Worm (Caenorhabditis elegans) whole organism, midembryonic: ENCODE data around the gene C54F6.17.

Experiments used
- T22C8.4 ChIP-seq: fragments of 200-800 bp; sonication (Bioruptor generic); IDR thresholded peaks from 2 replicates; pipeline ENCODE4 v1.3.6; 2022; ENCODE audit warnings: missing genetic modification characterization, missing compliant biosample characterization
- flt-1 ChIP-seq: fragments of 200-800 bp; sonication (Bioruptor generic); IDR thresholded peaks from 2 replicates; pipeline ENCODE4 v1.3.6; 2022; ENCODE audit warnings: missing genetic modification characterization, missing compliant biosample characterization
- klf-2 ChIP-seq: fragments of 200-800 bp; sonication (Bioruptor generic); conservative IDR thresholded peaks from 2 replicates; pipeline ENCODE4 v1.3.6; 2022; ENCODE audit warnings: missing genetic modification reagents, missing genetic modification characterization, missing compliant biosample characterization
- med-1 ChIP-seq: sonication (generic microtip); optimal IDR thresholded peaks from 2 replicates; lab custom pipeline; 2017; ENCODE audit warnings: missing genetic modification characterization, mild to moderate bottlenecking, missing compliant biosample characterization, antibody characterized with exemption, missing genetic modification reagents; ENCODE audit not compliant: insufficient read depth
- ref-1 ChIP-seq: fragments of 200-800 bp; sonication (Bioruptor generic); conservative IDR thresholded peaks from 2 replicates; pipeline ENCODE4 v1.3.6; 2022; ENCODE audit warnings: missing genetic modification reagents, missing genetic modification characterization, missing compliant biosample characterization
- tab-1 ChIP-seq: fragments of 200-800 bp; sonication (Bioruptor generic); IDR thresholded peaks from 2 replicates; pipeline ENCODE4 v1.3.6; 2022; ENCODE audit warnings: missing genetic modification characterization, missing compliant biosample characterization
- ztf-23 ChIP-seq: fragments of 200-800 bp; sonication (Bioruptor generic); IDR thresholded peaks from 2 replicates; pipeline ENCODE4 v1.3.6; 2022; ENCODE audit warnings: missing genetic modification reagents, missing genetic modification characterization, missing compliant biosample characterization
- ztf-29 ChIP-seq: fragments of 200-800 bp; sonication (Bioruptor generic); IDR thresholded peaks from 2 replicates; pipeline ENCODE4 v1.3.6; 2022; ENCODE audit warnings: missing genetic modification reagents, missing genetic modification characterization, missing compliant biosample characterization

ce11 chrV:7575563-7575962, 48.3 kb downstream of the C54F6.17 start, which contains the start of the genes snu-66 and ints-9:
- TF ChIP-seq klf-2 (no peak), T22C8.4 (GFP tag; lab: Robert Waterston, UW) (no peak), tab-1 (GFP tag; lab: Robert Waterston, UW) (no peak), flt-1 (GFP tag; lab: Robert Waterston, UW) (no peak), med-1 (no peak), ref-1 (GFP tag; lab: Robert Waterston, UW) (no peak), ztf-29 (GFP tag; lab: Robert Waterston, UW) (no peak), ztf-23 (GFP tag; lab: Robert Waterston, UW) (no peak)
